Worm (Caenorhabditis elegans): Measurements from ENCODE around the gene C27B7.7.

C27B7.7 gene

DNA sequence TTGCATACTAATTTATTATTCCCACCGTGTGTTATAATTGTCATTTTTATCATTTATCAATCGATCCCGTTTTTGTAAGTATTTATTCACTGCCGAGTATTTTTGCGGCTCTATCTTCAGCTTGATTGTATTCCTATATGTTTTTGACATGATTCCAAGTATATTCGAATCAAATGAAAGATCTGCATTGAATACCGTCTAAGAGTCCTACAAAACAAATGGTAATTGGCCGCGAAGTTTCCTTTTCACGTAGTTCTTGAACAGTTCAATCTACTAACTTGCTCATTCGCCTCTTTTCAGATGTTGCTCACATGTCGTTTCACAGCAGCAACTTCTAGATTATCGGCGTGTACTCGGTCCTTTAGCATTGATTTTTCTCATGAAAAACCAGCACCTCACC lies 14.3 kb upstream of the C27B7.7 start, which contains the start of gene C27B7.2:
Gene C27B7.2 (plus strand): TSS at position 301 of the 400 bp plus-strand sequence.
- TF ChIP-seq rpc-1 (optimal IDR thresholded peaks at IDR 0.05) (no peak), rpc-1 (tag; optimal IDR thresholded peaks at IDR 0.05) (no peak), gei-17 (GFP tag; optimal IDR thresholded peaks at IDR 0.05) (no peak), lin-26 (GFP tag; IDR thresholded peaks at IDR 0.05) (0 out of 2 replicates have a peak, but pooled peaks have one; percentile 9), Y95B8A.8 (GFP tag; IDR thresholded peaks at IDR 0.05) (0 out of 2 replicates have a peak, but pooled peaks have one; percentile 21), madf-6 (GFP tag; IDR thresholded peaks at IDR 0.05) (peak; percentile 29; the same call in 1 of the 2 replicates)

DNA sequence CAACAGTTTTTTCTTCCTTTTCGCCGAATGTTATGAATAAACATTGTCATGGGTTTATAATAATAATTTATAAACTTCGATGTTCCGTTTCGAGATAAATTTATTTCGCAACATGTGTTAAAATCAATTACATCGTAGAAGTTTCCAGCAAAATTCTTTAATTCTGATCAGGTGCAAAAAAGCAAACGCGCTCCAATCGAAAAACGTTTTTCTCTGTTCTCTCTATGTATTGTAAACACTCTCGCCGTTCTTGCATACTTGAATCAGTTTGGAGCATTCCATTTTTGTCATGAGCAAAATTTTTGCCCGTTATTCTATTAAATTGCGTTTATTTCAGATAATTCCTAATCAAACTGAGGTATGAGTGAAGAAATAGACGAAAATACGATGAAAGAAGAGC lies 13.1 kb upstream of the C27B7.7 start, which contains the start of gene rad-54.L2:
Gene rad-54.L2 (plus strand): TSS at position 332 of the 400 bp plus-strand sequence.
- no peak for TF ChIP-seq F22D6.2 (tag; optimal IDR thresholded peaks at IDR 0.05)
- no peak for TF ChIP-seq K12H6.12 (tag; optimal IDR thresholded peaks at IDR 0.05)
- no peak for TF ChIP-seq ztf-26 (tag; optimal IDR thresholded peaks at IDR 0.05)
- no peak for TF ChIP-seq bed-1 (GFP tag; IDR thresholded peaks at IDR 0.05)
- peak; percentile 59; the same call in 1 of the 2 replicates for TF ChIP-seq nfyb-1 (GFP tag; IDR thresholded peaks at IDR 0.05)
- TF ChIP-seq ceh-58 (GFP tag; IDR thresholded peaks at IDR 0.05): no peak
- no peak for TF ChIP-seq egl-44 (GFP tag; IDR thresholded peaks at IDR 0.05)
- no peak for TF ChIP-seq F37B4.10 (GFP tag; IDR thresholded peaks at IDR 0.05)
- no peak for TF ChIP-seq sdz-38 (tag; optimal IDR thresholded peaks at IDR 0.05)
- peak; percentile 94 for TF ChIP-seq cebp-1 (GFP tag; IDR thresholded peaks at IDR 0.05)
- TF ChIP-seq cebp-1 (tag; optimal IDR thresholded peaks at IDR 0.05): peak; percentile 97
- peak; percentile 42; the same call in 1 of the 2 replicates for TF ChIP-seq pbrm-1 (GFP tag; IDR thresholded peaks at IDR 0.05)
- no peak for TF ChIP-seq hlh-12 (tag; optimal IDR thresholded peaks at IDR 0.05)
- TF ChIP-seq nhr-179 (tag; optimal IDR thresholded peaks at IDR 0.05): no peak
- TF ChIP-seq F10E7.11 (tag; optimal IDR thresholded peaks at IDR 0.05): no peak
- TF ChIP-seq T26A5.8 (tag; optimal IDR thresholded peaks at IDR 0.05): no peak
- TF ChIP-seq F23B12.7 (tag; optimal IDR thresholded peaks at IDR 0.05; ENCODE audit: insufficient read depth): peak; percentile 50
- TF ChIP-seq lsy-27 (tag; optimal IDR thresholded peaks at IDR 0.05; ENCODE audit: borderline replicate concordance, insufficient read depth): no peak
- no peak for TF ChIP-seq F57C9.4 (tag; optimal IDR thresholded peaks at IDR 0.05)
- TF ChIP-seq ama-1 (optimal IDR thresholded peaks at IDR 0.05): no peak
- TF ChIP-seq ama-1 (GFP tag; optimal IDR thresholded peaks at IDR 0.05): no peak
- TF ChIP-seq bed-2 (GFP tag; IDR thresholded peaks at IDR 0.05): no peak
- TF ChIP-seq let-526 (GFP tag; IDR thresholded peaks at IDR 0.05): no peak
- TF ChIP-seq lag-1 (GFP tag; IDR thresholded peaks at IDR 0.05): no peak
- no peak for TF ChIP-seq aptf-2 (GFP tag; conservative IDR thresholded peaks at IDR 0.05)
- TF ChIP-seq lin-40 (tag; optimal IDR thresholded peaks at IDR 0.05): peak; percentile 48
- peak; percentile 51 for TF ChIP-seq tlf-1 (GFP tag; optimal IDR thresholded peaks at IDR 0.05)
- peak; percentile 68; the same call in 1 of the 2 replicates for TF ChIP-seq ekl-4 (GFP tag; IDR thresholded peaks at IDR 0.05)
- no peak for TF ChIP-seq ceh-27 (GFP tag; optimal IDR thresholded peaks at IDR 0.05)
- TF ChIP-seq C06A6.2 (GFP tag; conservative IDR thresholded peaks at IDR 0.05): no peak
- TF ChIP-seq madf-10 (tag; optimal IDR thresholded peaks at IDR 0.05): peak; percentile 45
- no peak for TF ChIP-seq Y67H2A.10 (GFP tag; conservative IDR thresholded peaks at IDR 0.05)
- peak; percentile 40 for TF ChIP-seq F49E8.2 (tag; optimal IDR thresholded peaks at IDR 0.05; ENCODE audit: insufficient read depth)
- TF ChIP-seq xnd-1 (tag; optimal IDR thresholded peaks at IDR 0.05): no peak
- TF ChIP-seq snpc-1.1 (tag; optimal IDR thresholded peaks at IDR 0.05; ENCODE audit: insufficient read depth): no peak
- peak; percentile 33 for TF ChIP-seq lsl-1 (GFP tag; optimal IDR thresholded peaks at IDR 0.05)
- TF ChIP-seq him-1 (tag; optimal IDR thresholded peaks at IDR 0.05): no peak
- TF ChIP-seq snpc-1.3 (tag; optimal IDR thresholded peaks at IDR 0.05; ENCODE audit: insufficient read depth): no peak
- peak; percentile 33; the same call in 1 of the 2 replicates for TF ChIP-seq F33H1.4 (GFP tag; IDR thresholded peaks at IDR 0.05)
- TF ChIP-seq sptf-2 (GFP tag; optimal IDR thresholded peaks at IDR 0.05): no peak
- TF ChIP-seq chd-7 (tag; optimal IDR thresholded peaks at IDR 0.05): no peak
- TF ChIP-seq egl-18 (GFP tag; IDR thresholded peaks at IDR 0.05): no peak
